Fruit fly (Drosophila melanogaster) whole organism, embryonic: ENCODE results near the gene CG8774.

ENCODE experiments used
- Adf1 ChIP-seq: fragments of 200-800 bp; sonication (Bioruptor generic); IDR thresholded peaks from 2 replicates; pipeline ENCODE4 v1.3.6; 2022; ENCODE audit warnings: missing biosample characterization, missing genetic modification characterization
- CG10147 ChIP-seq: fragments of 200-800 bp; sonication (Bioruptor generic); optimal IDR thresholded peaks from 2 replicates; lab custom pipeline; 2019; ENCODE audit warnings: missing biosample characterization, mild to moderate bottlenecking, missing genetic modification characterization, moderate library complexity
- CG12104 ChIP-seq: fragments of 200-800 bp; sonication (Bioruptor generic); optimal IDR thresholded peaks from 3 replicates; lab custom pipeline; 2016; ENCODE audit warnings: missing biosample characterization, missing genetic modification characterization
- CG12219 ChIP-seq: fragments of 200-800 bp; sonication (Bioruptor generic); optimal IDR thresholded peaks from 3 replicates; lab custom pipeline; 2018; ENCODE audit warnings: missing biosample characterization, mild to moderate bottlenecking, missing genetic modification characterization
- CG12391 ChIP-seq: fragments of 200-800 bp; sonication (Bioruptor generic); optimal IDR thresholded peaks from 3 replicates; lab custom pipeline; 2018; ENCODE audit warnings: missing biosample characterization, mild to moderate bottlenecking, missing genetic modification characterization, moderate library complexity
- CG14441 ChIP-seq: fragments of 200-800 bp; sonication (Bioruptor generic); IDR thresholded peaks from 2 replicates; pipeline ENCODE4 v1.3.6; 2022; ENCODE audit warnings: missing biosample characterization, missing genetic modification characterization
- CG17385 ChIP-seq: fragments of 200-800 bp; sonication (Bioruptor generic); optimal IDR thresholded peaks from 3 replicates; lab custom pipeline; 2018; ENCODE audit warnings: missing biosample characterization, mild to moderate bottlenecking, missing genetic modification characterization
- CG17829 ChIP-seq: fragments of 200-800 bp; optimal IDR thresholded peaks from 2 replicates; lab custom pipeline; 2019; ENCODE audit warnings: missing biosample characterization, mild to moderate bottlenecking, missing genetic modification characterization, moderate library complexity
- CG18262 ChIP-seq: fragments of 200-800 bp; optimal IDR thresholded peaks from 3 replicates; lab custom pipeline; 2019; ENCODE audit warnings: missing biosample characterization, mild to moderate bottlenecking, missing genetic modification characterization, moderate library complexity
- CG18476 ChIP-seq: fragments of 200-800 bp; sonication (Bioruptor generic); optimal IDR thresholded peaks from 2 replicates; lab custom pipeline; 2016; ENCODE audit warnings: missing biosample characterization, mild to moderate bottlenecking, missing genetic modification characterization
- CG2120 ChIP-seq: fragments of 200-800 bp; sonication (Bioruptor generic); optimal IDR thresholded peaks from 3 replicates; lab custom pipeline; 2016; ENCODE audit warnings: missing biosample characterization, missing genetic modification characterization
- CG2199 ChIP-seq: fragments of 200-800 bp; sonication (Bioruptor generic); IDR thresholded peaks from 3 replicates; pipeline ENCODE4 v1.3.6; 2022; ENCODE audit warnings: missing biosample characterization, missing genetic modification characterization
- CG34422 ChIP-seq: fragments of 200-800 bp; sonication (Bioruptor generic); IDR thresholded peaks from 3 replicates; pipeline ENCODE4 v1.3.6; 2022; ENCODE audit warnings: missing biosample characterization, missing genetic modification characterization
- CG6272 ChIP-seq: fragments of 200-800 bp; sonication (Bioruptor generic); IDR thresholded peaks from 2 replicates; pipeline ENCODE4 v1.3.6; 2022; ENCODE audit warnings: missing biosample characterization, missing genetic modification characterization
- CG6813 ChIP-seq: fragments of 200-800 bp; sonication (Bioruptor generic); optimal IDR thresholded peaks from 2 replicates; lab custom pipeline; 2017; ENCODE audit warnings: missing biosample characterization, missing genetic modification characterization, mild to moderate bottlenecking, moderate library complexity, missing genetic modification reagents
- CG7839 ChIP-seq: fragments of 200-800 bp; sonication (Bioruptor generic); optimal IDR thresholded peaks from 3 replicates; lab custom pipeline; 2018; ENCODE audit warnings: missing biosample characterization, mild to moderate bottlenecking, missing genetic modification characterization, moderate library complexity
- CG8290 ChIP-seq, 3 experiments: fragments of 200-800 bp; sonication (Bioruptor generic); optimal IDR thresholded peaks; 2 replicates each; lab custom pipeline; 2016 to 2019; ENCODE audit warnings: missing biosample characterization in 3 of 3, missing genetic modification characterization in 3 of 3, mild to moderate bottlenecking in 2 of 3, moderate library complexity in 1 of 3
- Dll ChIP-seq: fragments of 200-800 bp; sonication (Bioruptor generic); IDR thresholded peaks from 4 replicates; pipeline ENCODE4 v1.3.6; 2022; ENCODE audit warnings: missing biosample characterization, missing genetic modification characterization; ENCODE audit not compliant: partially characterized antibody
- Drgx ChIP-seq: fragments of 200-800 bp; sonication (Bioruptor generic); IDR thresholded peaks from 2 replicates; pipeline ENCODE4 v1.3.6; 2022; ENCODE audit warnings: missing biosample characterization, missing genetic modification characterization
- E2f2 ChIP-seq: fragments of 200-800 bp; sonication (Bioruptor generic); IDR thresholded peaks from 2 replicates; pipeline ENCODE4 v1.3.6; 2022; ENCODE audit warnings: missing biosample characterization, missing genetic modification characterization
- Elba2 ChIP-seq: fragments of 200-800 bp; sonication (Bioruptor generic); optimal IDR thresholded peaks from 3 replicates; lab custom pipeline; 2016; ENCODE audit warnings: missing biosample characterization, missing genetic modification characterization
- Ets97D ChIP-seq: fragments of 200-800 bp; sonication (Bioruptor generic); optimal IDR thresholded peaks from 3 replicates; lab custom pipeline; 2016; ENCODE audit warnings: missing biosample characterization, missing genetic modification characterization
- H2.0 ChIP-seq: fragments of 200-800 bp; sonication (Bioruptor generic); IDR thresholded peaks from 2 replicates; pipeline ENCODE4 v1.3.6; 2022; ENCODE audit warnings: missing biosample characterization, missing genetic modification characterization
- Hr51 ChIP-seq, 2 experiments: fragments of 200-800 bp; sonication (Bioruptor generic); optimal IDR thresholded peaks; 2 replicates in 1 of 2; 3 replicates in 1 of 2; lab custom pipeline; 2016 to 2018; ENCODE audit warnings: missing biosample characterization in 2 of 2, missing genetic modification characterization in 2 of 2, mild to moderate bottlenecking in 1 of 2, moderate library complexity in 1 of 2
- Jarid2 ChIP-seq: fragments of 200-800 bp; sonication (Bioruptor generic); optimal IDR thresholded peaks from 3 replicates; lab custom pipeline; 2017; ENCODE audit warnings: mild to moderate bottlenecking, missing biosample characterization, missing genetic modification reagents, missing genetic modification characterization
- MBD-R2 ChIP-seq: fragments of 200-800 bp; sonication (Bioruptor generic); IDR thresholded peaks from 2 replicates; pipeline ENCODE4 v1.3.6; 2022; ENCODE audit warnings: missing biosample characterization, missing genetic modification characterization
- Rfx ChIP-seq: fragments of 200-800 bp; sonication (Bioruptor generic); IDR thresholded peaks from 2 replicates; pipeline ENCODE4 v1.3.6; 2022; ENCODE audit warnings: missing biosample characterization, missing genetic modification characterization
- Xbp1 ChIP-seq: fragments of 200-800 bp; sonication (Bioruptor generic); optimal IDR thresholded peaks from 3 replicates; lab custom pipeline; 2016; ENCODE audit warnings: missing biosample characterization, mild to moderate bottlenecking, missing genetic modification characterization
- amos ChIP-seq: fragments of 200-800 bp; sonication (Bioruptor generic); IDR thresholded peaks from 2 replicates; pipeline ENCODE4 v1.3.6; 2022; ENCODE audit warnings: missing biosample characterization, missing genetic modification characterization; ENCODE audit not compliant: partially characterized antibody
- bbx ChIP-seq: fragments of 200-800 bp; sonication (Bioruptor generic); IDR thresholded peaks from 2 replicates; pipeline ENCODE4 v1.3.6; 2022; ENCODE audit warnings: missing biosample characterization, missing genetic modification characterization; ENCODE audit not compliant: partially characterized antibody
- ci ChIP-seq: fragments of 200-800 bp; sonication (Bioruptor generic); IDR thresholded peaks from 3 replicates; pipeline ENCODE4 v1.3.6; 2022; ENCODE audit warnings: missing biosample characterization, missing genetic modification characterization
- dmrt11E ChIP-seq: fragments of 200-800 bp; sonication (Bioruptor generic); optimal IDR thresholded peaks from 3 replicates; lab custom pipeline; 2018; ENCODE audit warnings: missing biosample characterization, mild to moderate bottlenecking, missing genetic modification characterization, moderate library complexity
- dpn ChIP-seq, 2 experiments: fragments of 200-800 bp; sonication (Bioruptor generic); optimal IDR thresholded peaks; 3 replicates each; lab custom pipeline; 2016; ENCODE audit warnings: missing biosample characterization in 2 of 2, missing genetic modification characterization in 2 of 2
- dysf ChIP-seq: fragments of 200-800 bp; sonication (Bioruptor generic); IDR thresholded peaks from 3 replicates; pipeline ENCODE4 v1.3.6; 2022; ENCODE audit warnings: missing biosample characterization, missing genetic modification characterization
- gcm2 ChIP-seq: fragments of 200-800 bp; sonication (Bioruptor generic); optimal IDR thresholded peaks from 2 replicates; lab custom pipeline; 2016; ENCODE audit warnings: missing biosample characterization, missing genetic modification characterization
- gem ChIP-seq: fragments of 200-800 bp; sonication (Bioruptor generic); optimal IDR thresholded peaks from 2 replicates; lab custom pipeline; 2019; ENCODE audit warnings: missing biosample characterization, mild to moderate bottlenecking, missing genetic modification characterization, moderate library complexity
- kah ChIP-seq: fragments of 200-800 bp; sonication (Bioruptor generic); optimal IDR thresholded peaks from 2 replicates; lab custom pipeline; 2018; ENCODE audit warnings: missing biosample characterization, mild to moderate bottlenecking, missing genetic modification characterization
- lola ChIP-seq, 3 experiments: fragments of >200 bp in 2 of 3; fragments of 200-800 bp in 1 of 3; sonication (Bioruptor generic) in 1 of 3; optimal IDR thresholded peaks; 2 replicates each; lab custom pipeline; 2017 to 2019; ENCODE audit warnings: missing biosample characterization in 3 of 3, missing genetic modification characterization in 3 of 3, mild to moderate bottlenecking in 1 of 3, moderate library complexity in 1 of 3
- mam ChIP-seq: fragments of 200-800 bp; sonication (Bioruptor generic); optimal IDR thresholded peaks from 3 replicates; lab custom pipeline; 2016; ENCODE audit warnings: missing biosample characterization, missing genetic modification characterization
- nom ChIP-seq: fragments of 200-800 bp; sonication (Bioruptor generic); optimal IDR thresholded peaks from 2 replicates; lab custom pipeline; 2017; ENCODE audit warnings: missing biosample characterization, missing genetic modification characterization, mild to moderate bottlenecking, moderate library complexity, missing genetic modification reagents
- onecut ChIP-seq: fragments of 200-800 bp; sonication (Bioruptor generic); IDR thresholded peaks from 2 replicates; pipeline ENCODE4 v1.3.6; 2022; ENCODE audit warnings: missing biosample characterization, missing genetic modification characterization
- scrt ChIP-seq: fragments of 200-800 bp; sonication (Bioruptor generic); optimal IDR thresholded peaks from 2 replicates; lab custom pipeline; 2018; ENCODE audit warnings: missing biosample characterization, mild to moderate bottlenecking, missing genetic modification characterization, moderate library complexity
- sens ChIP-seq: fragments of 200-800 bp; sonication (Bioruptor generic); peaks from one replicate; lab custom pipeline; 2016; ENCODE audit warnings: missing biosample characterization, missing genetic modification characterization
- sr ChIP-seq: fragments of 200-800 bp; sonication (Bioruptor generic); IDR thresholded peaks from 3 replicates; pipeline ENCODE4 v1.3.6; 2022; ENCODE audit warnings: missing biosample characterization, missing genetic modification characterization
- stwl ChIP-seq: fragments of 200-800 bp; sonication (Bioruptor generic); optimal IDR thresholded peaks from 3 replicates; lab custom pipeline; 2018; ENCODE audit warnings: missing biosample characterization, mild to moderate bottlenecking, missing genetic modification characterization, moderate library complexity
- tll ChIP-seq, 2 experiments: fragments of 200-800 bp in 1 of 2; fragments of >200 bp in 1 of 2; sonication (Bioruptor generic) in 1 of 2; optimal IDR thresholded peaks; 2 replicates each; lab custom pipeline; 2017 to 2019; ENCODE audit warnings: missing biosample characterization in 2 of 2, missing genetic modification characterization in 2 of 2, mild to moderate bottlenecking in 1 of 2, moderate library complexity in 1 of 2
- wor ChIP-seq: fragments of 200-800 bp; sonication (Bioruptor generic); IDR thresholded peaks from 2 replicates; pipeline ENCODE4 v1.3.6; 2022; ENCODE audit warnings: missing biosample characterization, missing genetic modification characterization

The CG8774 gene

DNA sequence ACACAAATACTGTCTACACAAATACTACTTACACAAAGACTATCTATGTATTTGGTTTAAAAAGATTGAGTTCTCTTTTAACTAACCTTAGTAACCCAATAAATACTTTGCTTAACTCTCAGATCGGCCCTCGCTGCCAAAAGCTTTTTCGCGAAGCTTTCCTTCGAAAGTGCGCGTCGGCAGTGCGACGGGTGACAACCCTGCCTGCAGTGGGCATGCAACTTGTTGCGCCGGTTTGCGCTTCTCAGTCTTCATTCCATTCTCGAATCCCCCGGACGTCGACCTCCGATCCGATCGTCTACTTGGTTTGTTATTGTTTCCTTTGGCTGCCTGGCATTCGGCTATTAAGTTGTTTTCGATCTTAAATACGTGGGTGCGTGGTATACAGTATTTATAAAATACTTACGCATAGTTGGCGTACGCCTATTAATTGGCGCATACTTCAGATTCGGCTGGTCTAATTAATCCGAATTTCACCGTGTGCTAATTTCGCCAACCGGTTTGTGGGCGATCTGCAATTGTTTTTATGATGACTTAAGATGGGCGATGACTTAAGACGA is 38.4 kb upstream of the CG8774 start, which contains the start of gene CG11686 (continued):
- TF ChIP-seq nom (GFP tag; lab: Kevin White, UChicago) (peak; percentile 54), CG6272 (GFP tag; lab: Robert Waterston, UW) (0 out of 2 replicates have a peak, but pooled peaks have one; percentile 11), sens (GFP tag; lab: Kevin White, UChicago) (peak; percentile 44), CG12219 (no peak), dmrt11E (no peak), CG10147 (GFP tag; lab: Kevin White, UChicago) (peak; percentile 1), Hr51 (GFP tag; optimal IDR thresholded peaks at IDR 0.05; lab: Kevin White, UChicago) (peak in 1 of 2 experiments; percentile 6), bbx (GFP tag; lab: Robert Waterston, UW) (peak; percentile 56; the same call in 1 of the 2 replicates), CG8290 (GFP tag; optimal IDR thresholded peaks at IDR 0.05; lab: Kevin White, UChicago) (no peak), CG8290 (tag; optimal IDR thresholded peaks at IDR 0.05; lab: Kevin White, UChicago) (peak in 1 of 2 experiments; percentile 66), CG2199 (GFP tag; lab: Robert Waterston, UW) (0 out of 3 replicates have a peak, but pooled peaks have one; percentile 30), Rfx (GFP tag; lab: Robert Waterston, UW) (0 out of 2 replicates have a peak, but pooled peaks have one; percentile 6), stwl (tag; lab: Kevin White, UChicago) (peak; percentile 9), CG18262 (tag; lab: Kevin White, UChicago) (no peak), Xbp1 (peak; percentile 5), tll (GFP tag; optimal IDR thresholded peaks at IDR 0.05; lab: Kevin White, UChicago) (no peak), Drgx (GFP tag; lab: Robert Waterston, UW) (0 out of 2 replicates have a peak, but pooled peaks have one; percentile 20), onecut (0 out of 2 replicates have a peak, but pooled peaks have one; percentile 5), gcm2 (GFP tag; lab: Kevin White, UChicago) (no peak), CG12391 (tag; lab: Kevin White, UChicago) (peak; percentile 21), ci (GFP tag; lab: Robert Waterston, UW) (peak; percentile 82; the same call in 2 of the 3 replicates), CG18476 (GFP tag; lab: Kevin White, UChicago) (peak; percentile 98), MBD-R2 (GFP tag; lab: Robert Waterston, UW) (peak; percentile 42; the same call in 1 of the 2 replicates), CG17829 (tag; lab: Kevin White, UChicago) (peak; percentile 29), Dll (GFP tag; lab: Robert Waterston, UW) (0 out of 4 replicates have a peak, but pooled peaks have one; percentile 20), lola (GFP tag; optimal IDR thresholded peaks at IDR 0.05; lab: Kevin White, UChicago) (no peak), CG14441 (GFP tag; lab: Robert Waterston, UW) (0 out of 2 replicates have a peak, but pooled peaks have one; percentile 11), CG7839 (tag; lab: Kevin White, UChicago) (peak; percentile 24), CG17385 (GFP tag; lab: Kevin White, UChicago) (peak; percentile 3), CG34422 (GFP tag; lab: Robert Waterston, UW) (peak; percentile 75; the same call in 1 of the 3 replicates), Ets97D (GFP tag; lab: Kevin White, UChicago) (peak; percentile 6), mam (GFP tag; lab: Kevin White, UChicago) (no peak), scrt (GFP tag; lab: Kevin White, UChicago) (peak; percentile 97), Adf1 (GFP tag; lab: Robert Waterston, UW) (peak; percentile 11; the same call in 1 of the 2 replicates), E2f2 (GFP tag; lab: Robert Waterston, UW) (peak; percentile 14; the same call in 1 of the 2 replicates), CG12104 (no peak), Elba2 (GFP tag; lab: Kevin White, UChicago) (no peak), sr (peak; percentile 76), dysf (no peak; the same call in 2 of the 3 replicates), kah (GFP tag; lab: Kevin White, UChicago) (peak; percentile 88), amos (peak; percentile 6; the same call in 1 of the 2 replicates), gem (tag; lab: Kevin White, UChicago) (peak; percentile 6), CG2120 (GFP tag; lab: Kevin White, UChicago) (peak; percentile 48), H2.0 (GFP tag; lab: Robert Waterston, UW) (no peak), dpn (GFP tag; optimal IDR thresholded peaks at IDR 0.05; lab: Kevin White, UChicago) (no peak), wor (GFP tag; lab: Robert Waterston, UW) (no peak), CG6813 (GFP tag; lab: Kevin White, UChicago) (peak; percentile 6), Jarid2 (GFP tag; lab: Kevin White, UChicago) (peak; percentile 70)
